Fruit fly (Drosophila melanogaster): ENCODE data around the gene CG4467.

CG4467 gene

dm6 chr3R:23280806-23281257, 32.1 kb upstream of the CG4467 start, which contains the start of the genes orb and Cdc16 (continued):
- peak; percentile 86 for TF ChIP-seq CG34406 (GFP tag; optimal IDR thresholded peaks at IDR 0.05)
- peak; percentile 73 for TF ChIP-seq CG7368 (GFP tag; optimal IDR thresholded peaks at IDR 0.05)
- peak; percentile 94 for TF ChIP-seq CG6163 (GFP tag; IDR thresholded peaks at IDR 0.05)
- TF ChIP-seq CG6276 (GFP tag; optimal IDR thresholded peaks at IDR 0.05) = peak; percentile 81
- peak; percentile 90 for TF ChIP-seq CG3919 (GFP tag; optimal IDR thresholded peaks at IDR 0.05)
- TF ChIP-seq net (GFP tag; optimal IDR thresholded peaks at IDR 0.05) = peak; percentile 77
- TF ChIP-seq CG31627 (GFP tag; optimal IDR thresholded peaks at IDR 0.05) = peak; percentile 78
- TF ChIP-seq CG4318 (GFP tag; optimal IDR thresholded peaks at IDR 0.05) = peak; percentile 74
- peak; percentile 75 for TF ChIP-seq Sox15 (GFP tag; optimal IDR thresholded peaks at IDR 0.05)
- TF ChIP-seq CG3032 (tag; optimal IDR thresholded peaks at IDR 0.05) = peak; percentile 98
- TF ChIP-seq pdm3 (GFP tag; optimal IDR thresholded peaks at IDR 0.05) = no peak
- peak; percentile 73 for TF ChIP-seq topi (GFP tag; optimal IDR thresholded peaks at IDR 0.05)
- TF ChIP-seq salr (GFP tag; optimal IDR thresholded peaks at IDR 0.05) = peak; percentile 60 to 77
- TF ChIP-seq svp (GFP tag) = no peak

dm6 chr3R:23279834-23280233, 31.1 kb upstream of the CG4467 start:
- TF ChIP-seq CG32006 (GFP tag; optimal IDR thresholded peaks at IDR 0.05) (peak; percentile 7), Sox102F (GFP tag; optimal IDR thresholded peaks at IDR 0.05) (no peak), CG11294 (GFP tag; IDR thresholded peaks at IDR 0.05) (no peak), svp (GFP tag) (peak; percentile 51), CG4318 (GFP tag; optimal IDR thresholded peaks at IDR 0.05) (no peak), Hr4 (GFP tag; optimal IDR thresholded peaks at IDR 0.05) (no peak)

dm6 chr3R:23278704-23279379, 30.1 kb upstream of the CG4467 start:
- TF ChIP-seq CG3032 (tag; optimal IDR thresholded peaks at IDR 0.05) (no peak), eg (GFP tag; IDR thresholded peaks at IDR 0.05) (no peak), CG1621 (tag; optimal IDR thresholded peaks at IDR 0.05) (peak; percentile 40), Ets96B (tag; optimal IDR thresholded peaks at IDR 0.05) (no peak), Gug (GFP tag; IDR thresholded peaks at IDR 0.05) (no peak), CG4318 (GFP tag; optimal IDR thresholded peaks at IDR 0.05) (no peak), CG6854 (GFP tag; optimal IDR thresholded peaks at IDR 0.05) (peak; percentile 5), Ets21C (GFP tag; optimal IDR thresholded peaks at IDR 0.05) (no peak), CG3919 (GFP tag; optimal IDR thresholded peaks at IDR 0.05) (peak; percentile 27), ss (GFP tag; optimal IDR thresholded peaks at IDR 0.05) (peak in 1 of 2 experiments; percentile 9)

DNA sequence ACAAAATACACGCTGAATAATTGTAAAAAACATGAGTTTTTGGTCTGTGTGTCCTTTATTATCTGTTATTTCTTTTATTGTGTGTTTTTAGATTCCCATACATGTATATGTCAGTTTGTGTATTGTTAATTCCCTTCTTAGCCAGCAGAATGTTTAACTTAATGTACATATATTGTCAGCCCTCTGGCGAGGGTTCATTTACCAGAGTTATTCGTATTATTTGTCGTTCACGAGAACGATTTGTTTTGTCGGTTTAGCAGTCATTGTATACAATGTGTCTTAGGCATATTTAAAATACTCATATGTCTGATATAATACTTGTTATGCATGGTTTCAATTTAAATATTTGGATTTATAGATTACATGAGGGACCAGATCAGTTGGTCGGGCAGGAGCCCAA, 11.9 kb upstream of the CG4467 start:
- TF ChIP-seq fkh (GFP tag; optimal IDR thresholded peaks at IDR 0.05) (peak; percentile 24), CG3919 (GFP tag; optimal IDR thresholded peaks at IDR 0.05) (no peak)

DNA sequence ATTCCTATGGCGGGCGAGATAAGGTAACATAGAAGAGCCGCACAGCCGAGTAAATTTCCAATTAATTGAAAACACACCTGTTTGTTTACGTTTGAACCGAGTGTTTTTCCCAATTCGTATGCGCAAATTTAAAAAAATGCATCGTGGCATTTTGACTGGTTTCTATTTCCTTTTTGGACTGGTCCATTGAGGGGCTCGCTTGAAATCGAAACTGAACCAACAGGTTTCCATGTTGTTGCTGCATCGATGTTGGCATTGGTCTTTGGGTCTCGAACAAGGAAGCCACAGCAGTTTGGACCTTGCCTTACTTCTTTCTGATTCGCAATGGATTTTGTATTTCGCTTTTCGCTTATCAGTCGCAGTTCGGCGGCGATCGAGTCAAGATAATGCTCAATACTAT, 9.8 kb upstream of the CG4467 start:
- peak; percentile 94 for TF ChIP-seq Blimp-1 (GFP tag; optimal IDR thresholded peaks at IDR 0.05)
- no peak for TF ChIP-seq CG31627 (GFP tag; optimal IDR thresholded peaks at IDR 0.05)
- no peak for TF ChIP-seq CG32006 (GFP tag; optimal IDR thresholded peaks at IDR 0.05)
- TF ChIP-seq lz (GFP tag; optimal IDR thresholded peaks at IDR 0.05) = no peak

DNA sequence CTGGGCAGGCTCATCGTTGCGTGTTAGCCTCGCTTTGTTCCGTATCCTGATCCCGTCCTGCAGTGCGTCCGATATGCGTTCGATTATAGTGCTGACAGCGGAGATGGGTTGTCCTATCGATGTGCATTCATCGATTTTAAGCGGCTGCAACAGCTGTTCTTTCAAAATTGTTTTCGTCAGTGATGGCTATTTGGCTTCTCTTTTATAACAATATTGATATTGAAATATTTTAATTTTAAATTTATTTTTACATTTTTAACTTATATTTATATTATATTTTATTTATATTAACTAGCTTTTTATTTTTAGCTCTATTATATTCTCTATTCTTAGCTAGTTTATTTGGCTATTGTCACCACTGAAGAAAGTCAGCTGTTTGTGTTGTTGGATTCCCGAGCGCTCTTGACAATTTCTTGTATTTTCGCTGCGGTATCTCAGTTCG, 9.3 kb upstream of the CG4467 start, which contains the start of the genes wda and Pex11c:
TSS of gene wda (minus strand) at position 102 of the 442 bp plus-strand sequence.
TSS of gene Pex11c (plus strand) at position 380 of the 442 bp plus-strand sequence.
- TF ChIP-seq CG6163 (GFP tag; IDR thresholded peaks at IDR 0.05) = no peak
- peak; percentile 0 for TF ChIP-seq fd59A (GFP tag; optimal IDR thresholded peaks at IDR 0.05)
- TF ChIP-seq lz (GFP tag; optimal IDR thresholded peaks at IDR 0.05) = peak; percentile 74
- peak; percentile 78 for TF ChIP-seq CG34406 (GFP tag; optimal IDR thresholded peaks at IDR 0.05)
- no peak for TF ChIP-seq Blimp-1 (GFP tag; optimal IDR thresholded peaks at IDR 0.05)
- TF ChIP-seq Met (GFP tag; optimal IDR thresholded peaks at IDR 0.05) = peak; percentile 53
- peak; percentile 12 for TF ChIP-seq Eip75B (GFP tag; optimal IDR thresholded peaks at IDR 0.05)
- peak; percentile 63 for TF ChIP-seq Eip93F (GFP tag; optimal IDR thresholded peaks at IDR 0.05)
- TF ChIP-seq Gug (GFP tag; IDR thresholded peaks at IDR 0.05) = no peak; the same call in none of the 2 replicates
- peak; percentile 28 for TF ChIP-seq CG7368 (GFP tag; optimal IDR thresholded peaks at IDR 0.05)
- TF ChIP-seq CG1621 (tag; optimal IDR thresholded peaks at IDR 0.05) = peak; percentile 44
- peak; percentile 86 for TF ChIP-seq achi (GFP tag; optimal IDR thresholded peaks at IDR 0.05)
- TF ChIP-seq Hr4 (GFP tag; optimal IDR thresholded peaks at IDR 0.05) = peak; percentile 57
- TF ChIP-seq CG8632 (GFP tag; optimal IDR thresholded peaks at IDR 0.05) = peak; percentile 82
- TF ChIP-seq Smox (GFP tag; optimal IDR thresholded peaks at IDR 0.05) = no peak
- peak; percentile 80 for TF ChIP-seq OdsH (GFP tag; optimal IDR thresholded peaks at IDR 0.05)
- no peak; the same call in 2 of the 3 replicates for TF ChIP-seq eg (GFP tag; IDR thresholded peaks at IDR 0.05)
- TF ChIP-seq CG31627 (GFP tag; optimal IDR thresholded peaks at IDR 0.05) = peak; percentile 49
- peak; percentile 53 for TF ChIP-seq pdm3 (GFP tag; optimal IDR thresholded peaks at IDR 0.05)
- TF ChIP-seq CG6808 (GFP tag; optimal IDR thresholded peaks at IDR 0.05) = peak; percentile 26
- peak; percentile 78 for TF ChIP-seq CG6792 (GFP tag; optimal IDR thresholded peaks at IDR 0.05)
- peak; percentile 86 for TF ChIP-seq CG3032 (tag; optimal IDR thresholded peaks at IDR 0.05)
